Worm (Caenorhabditis elegans) whole organism, young adult: ENCODE results near the gene Y43H11AL.1.

Experiments used
- B0019.2 ChIP-seq: fragments of 200-800 bp; sonication (Bioruptor generic); conservative IDR thresholded peaks from 2 replicates; pipeline ENCODE4 v1.3.6; 2022; ENCODE audit warnings: missing genetic modification reagents, missing genetic modification characterization, missing compliant biosample characterization
- B0261.1 ChIP-seq: sonication (generic microtip); optimal IDR thresholded peaks from 2 replicates; lab custom pipeline; 2016; ENCODE audit warnings: mild to moderate bottlenecking, missing genetic modification characterization, moderate library complexity, missing compliant biosample characterization
- D2030.7 ChIP-seq: fragments of 200-800 bp; sonication (Bioruptor generic); IDR thresholded peaks from 2 replicates; pipeline ENCODE4 v1.3.6; 2022; ENCODE audit warnings: missing genetic modification reagents, missing genetic modification characterization, missing compliant biosample characterization
- F10E7.11 ChIP-seq: sonication (generic microtip); optimal IDR thresholded peaks from 2 replicates; lab custom pipeline; 2017; ENCODE audit warnings: mild to moderate bottlenecking, missing genetic modification characterization, moderate library complexity, missing compliant biosample characterization
- F33H1.4 ChIP-seq: fragments of 200-800 bp; sonication (Bioruptor generic); IDR thresholded peaks from 2 replicates; pipeline ENCODE4 v1.3.6; 2022; ENCODE audit warnings: missing genetic modification reagents, missing genetic modification characterization, missing compliant biosample characterization
- F39B2.1 ChIP-seq: fragments of 200-800 bp; sonication (Bioruptor generic); IDR thresholded peaks from 2 replicates; pipeline ENCODE4 v1.3.6; 2022; ENCODE audit warnings: missing genetic modification reagents, missing genetic modification characterization, missing compliant biosample characterization
- F57A8.1 ChIP-seq: fragments of 200-800 bp; sonication (Bioruptor generic); optimal IDR thresholded peaks from 2 replicates; lab custom pipeline; 2018; ENCODE audit warnings: mild to moderate bottlenecking, missing genetic modification characterization, moderate library complexity, missing compliant biosample characterization
- T26A5.8 ChIP-seq: sonication (generic microtip); optimal IDR thresholded peaks from 2 replicates; lab custom pipeline; 2016; ENCODE audit warnings: missing genetic modification characterization, missing compliant biosample characterization
- Y53F4B.3 ChIP-seq: fragments of 200-800 bp; sonication (Bioruptor generic); IDR thresholded peaks from 2 replicates; pipeline ENCODE4 v1.3.6; 2022; ENCODE audit warnings: missing genetic modification reagents, missing genetic modification characterization, missing compliant biosample characterization
- Y56A3A.18 ChIP-seq: fragments of 200-800 bp; sonication (Bioruptor generic); IDR thresholded peaks from 2 replicates; pipeline ENCODE4 v1.3.6; 2022; ENCODE audit warnings: missing genetic modification reagents, missing genetic modification characterization, missing compliant biosample characterization
- atf-7 ChIP-seq: sonication (generic microtip); optimal IDR thresholded peaks from 2 replicates; lab custom pipeline; 2017; ENCODE audit warnings: mild to moderate bottlenecking, missing genetic modification characterization, missing compliant biosample characterization
- athp-1 ChIP-seq: sonication (generic microtip); optimal IDR thresholded peaks from 2 replicates; lab custom pipeline; 2017; ENCODE audit warnings: mild to moderate bottlenecking, missing genetic modification characterization, missing compliant biosample characterization
- attf-3 ChIP-seq: fragments of 200-800 bp; sonication (Bioruptor generic); conservative IDR thresholded peaks from 2 replicates; pipeline ENCODE4 v1.3.6; 2022; ENCODE audit warnings: missing genetic modification reagents, missing genetic modification characterization, missing compliant biosample characterization
- bed-1 ChIP-seq: fragments of 200-800 bp; sonication (Bioruptor generic); IDR thresholded peaks from 2 replicates; pipeline ENCODE4 v1.3.6; 2022; ENCODE audit warnings: missing genetic modification reagents, missing genetic modification characterization, missing compliant biosample characterization
- bed-2 ChIP-seq: fragments of 200-800 bp; sonication (Bioruptor generic); IDR thresholded peaks from 2 replicates; pipeline ENCODE4 v1.3.6; 2022; ENCODE audit warnings: missing genetic modification reagents, missing genetic modification characterization, missing compliant biosample characterization
- cebp-1 ChIP-seq, 2 experiments: fragments of 200-800 bp in 1 of 2; sonication (Bioruptor generic) in 1 of 2; sonication (generic microtip) in 1 of 2; IDR thresholded peaks in 1 of 2; optimal IDR thresholded peaks in 1 of 2; 2 replicates each; pipeline versions ENCODE4 v1.3.6 to Lab custom; 2017 to 2022; ENCODE audit warnings: missing compliant biosample characterization in 2 of 2, missing genetic modification characterization in 2 of 2, mild to moderate bottlenecking in 1 of 2, missing genetic modification reagents in 1 of 2, moderate library complexity in 1 of 2
- ceh-40 ChIP-seq: fragments of 200-800 bp; sonication (Bioruptor generic); IDR thresholded peaks from 2 replicates; pipeline ENCODE4 v1.3.6; 2022; ENCODE audit warnings: missing genetic modification characterization, missing compliant biosample characterization
- dpl-1 ChIP-seq: fragments of 150-350 bp; optimal IDR thresholded peaks from 2 replicates; lab custom pipeline; 2014; ENCODE audit warnings: missing biosample characterization, missing genetic modification reagents, missing genetic modification characterization
- efl-1 ChIP-seq: fragments of 150-350 bp; optimal IDR thresholded peaks from 2 replicates; lab custom pipeline; 2014; ENCODE audit warnings: missing biosample characterization, missing genetic modification reagents, missing genetic modification characterization
- egl-18 ChIP-seq: fragments of 200-800 bp; sonication (Bioruptor generic); IDR thresholded peaks from 2 replicates; pipeline ENCODE4 v1.3.6; 2022; ENCODE audit warnings: missing genetic modification reagents, missing genetic modification characterization, missing compliant biosample characterization
- gei-17 ChIP-seq: fragments of 200-800 bp; sonication (Bioruptor generic); optimal IDR thresholded peaks from 2 replicates; lab custom pipeline; 2018; ENCODE audit warnings: mild to moderate bottlenecking, missing genetic modification characterization, missing compliant biosample characterization
- hlh-26 ChIP-seq: fragments of 200-800 bp; sonication (Bioruptor generic); conservative IDR thresholded peaks from 2 replicates; pipeline ENCODE4 v1.3.6; 2022; ENCODE audit warnings: missing genetic modification reagents, missing genetic modification characterization, missing compliant biosample characterization
- hsf-1 ChIP-seq: fragments of 200-800 bp; sonication (Bioruptor generic); IDR thresholded peaks from 2 replicates; pipeline ENCODE4 v1.3.6; 2022; ENCODE audit warnings: missing genetic modification reagents, missing genetic modification characterization, missing compliant biosample characterization
- lag-1 ChIP-seq: fragments of 200-800 bp; sonication (Bioruptor generic); IDR thresholded peaks from 2 replicates; pipeline ENCODE4 v1.3.6; 2022; ENCODE audit warnings: missing genetic modification reagents, missing genetic modification characterization, missing compliant biosample characterization
- let-526 ChIP-seq: fragments of 200-800 bp; sonication (Bioruptor generic); IDR thresholded peaks from 2 replicates; pipeline ENCODE4 v1.3.6; 2022; ENCODE audit warnings: missing genetic modification reagents, missing genetic modification characterization, missing compliant biosample characterization
- let-607 ChIP-seq, 2 experiments: fragments of 200-800 bp in 1 of 2; sonication (Bioruptor generic) in 1 of 2; sonication (generic microtip) in 1 of 2; optimal IDR thresholded peaks; 2 replicates each; lab custom pipeline; 2016 to 2018; ENCODE audit warnings: mild to moderate bottlenecking in 2 of 2, missing compliant biosample characterization in 2 of 2, missing genetic modification characterization in 2 of 2, moderate library complexity in 2 of 2, missing genotype in 1 of 2
- lin-26 ChIP-seq: fragments of 200-800 bp; sonication (Bioruptor generic); IDR thresholded peaks from 2 replicates; pipeline ENCODE4 v1.3.6; 2022; ENCODE audit warnings: missing genetic modification reagents, missing genetic modification characterization, missing compliant biosample characterization
- lir-1 ChIP-seq: fragments of 200-800 bp; sonication (Bioruptor generic); conservative IDR thresholded peaks from 2 replicates; pipeline ENCODE4 v1.3.6; 2022; ENCODE audit warnings: missing genetic modification reagents, missing genetic modification characterization, missing compliant biosample characterization
- lsl-1 ChIP-seq: fragments of 200-800 bp; sonication (Bioruptor generic); optimal IDR thresholded peaks from 2 replicates; lab custom pipeline; 2018; ENCODE audit warnings: mild to moderate bottlenecking, missing genetic modification characterization, moderate library complexity, missing compliant biosample characterization
- madf-3 ChIP-seq: fragments of 200-800 bp; sonication (Bioruptor generic); IDR thresholded peaks from 2 replicates; pipeline ENCODE4 v1.3.6; 2022; ENCODE audit warnings: missing genetic modification reagents, missing genetic modification characterization, missing compliant biosample characterization
- madf-6 ChIP-seq: fragments of 200-800 bp; sonication (Bioruptor generic); IDR thresholded peaks from 2 replicates; pipeline ENCODE4 v1.3.6; 2022; ENCODE audit warnings: missing genetic modification reagents, missing genetic modification characterization, missing compliant biosample characterization
- madf-8 ChIP-seq: fragments of 200-800 bp; sonication (Bioruptor generic); conservative IDR thresholded peaks from 2 replicates; pipeline ENCODE4 v1.3.6; 2022; ENCODE audit warnings: missing genetic modification reagents, missing genetic modification characterization, missing compliant biosample characterization
- mes-4 ChIP-seq: sonication (generic microtip); optimal IDR thresholded peaks from 2 replicates; lab custom pipeline; 2016; ENCODE audit warnings: missing genotype, missing genetic modification characterization, missing compliant biosample characterization
- nfyb-1 ChIP-seq: fragments of 200-800 bp; sonication (Bioruptor generic); IDR thresholded peaks from 2 replicates; pipeline ENCODE4 v1.3.6; 2022; ENCODE audit warnings: missing genetic modification reagents, missing genetic modification characterization, missing compliant biosample characterization
- nhr-27 ChIP-seq: fragments of 200-800 bp; sonication (Bioruptor generic); optimal IDR thresholded peaks from 2 replicates; lab custom pipeline; 2018; ENCODE audit warnings: mild to moderate bottlenecking, missing genetic modification characterization, moderate library complexity, missing compliant biosample characterization
- pbrm-1 ChIP-seq: fragments of 200-800 bp; sonication (Bioruptor generic); IDR thresholded peaks from 2 replicates; pipeline ENCODE4 v1.3.6; 2022; ENCODE audit warnings: missing genetic modification reagents, missing genetic modification characterization, missing compliant biosample characterization
- repo-1 ChIP-seq: sonication (generic microtip); optimal IDR thresholded peaks from 2 replicates; lab custom pipeline; 2017; ENCODE audit warnings: mild to moderate bottlenecking, missing genetic modification characterization, missing compliant biosample characterization
- snpc-4 ChIP-seq, 5 experiments: fragments of 150-350 bp in 1 of 5; sonication (generic microtip) in 4 of 5; optimal IDR thresholded peaks; 2 replicates each; lab custom pipeline; 2014 to 2018; ENCODE audit warnings: missing genetic modification characterization in 5 of 5, missing biosample characterization in 3 of 5, antibody characterized with exemption in 2 of 5, mild to moderate bottlenecking in 2 of 5, missing compliant biosample characterization in 2 of 5, missing genotype in 2 of 5, moderate library complexity in 2 of 5, missing genetic modification reagents in 1 of 5
- xnd-1 ChIP-seq: sonication (generic microtip); optimal IDR thresholded peaks from 2 replicates; lab custom pipeline; 2016; ENCODE audit warnings: missing genotype, missing genetic modification reagents, missing genetic modification characterization, missing compliant biosample characterization
- ztf-25 ChIP-seq: fragments of 200-800 bp; sonication (Bioruptor generic); IDR thresholded peaks from 2 replicates; pipeline ENCODE4 v1.3.6; 2022; ENCODE audit warnings: missing genetic modification reagents, missing genetic modification characterization, missing compliant biosample characterization
- ztf-26 ChIP-seq: sonication (generic microtip); optimal IDR thresholded peaks from 2 replicates; lab custom pipeline; 2017; ENCODE audit warnings: missing genetic modification characterization, missing compliant biosample characterization

Y43H11AL.1 gene

DNA sequence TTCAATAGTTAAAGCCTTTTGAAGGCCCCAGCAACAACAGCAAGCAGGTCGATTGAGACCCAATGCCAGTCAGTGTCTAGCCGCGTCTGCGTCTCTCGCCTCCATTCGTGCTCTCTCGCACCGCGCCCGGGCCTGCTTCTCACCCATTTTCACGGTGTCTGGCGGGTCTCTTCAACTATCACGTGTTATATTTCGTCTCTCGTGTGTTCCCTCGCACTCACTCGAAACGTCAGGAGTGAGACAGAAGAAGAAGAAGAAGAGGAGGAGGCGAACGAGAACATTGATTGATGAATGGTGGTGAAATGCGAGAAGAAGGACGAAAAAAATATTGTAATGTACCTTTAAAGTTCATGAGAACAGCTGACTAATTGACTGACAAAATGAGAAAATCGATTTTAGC is 11.3 kb downstream of the Y43H11AL.1 start (continued):
- TF ChIP-seq lir-1 (GFP tag; lab: Robert Waterston, UW) (0 out of 2 replicates have a peak, but pooled peaks have one; percentile 39), F57A8.1 (GFP tag; lab: Kevin White, UChicago) (no peak), ceh-40 (no peak), bed-2 (GFP tag; lab: Robert Waterston, UW) (no peak), let-526 (GFP tag; lab: Robert Waterston, UW) (peak; percentile 66), B0261.1 (no peak), Y53F4B.3 (GFP tag; lab: Robert Waterston, UW) (no peak), athp-1 (tag; lab: Kevin White, UChicago) (no peak), ztf-25 (GFP tag; lab: Robert Waterston, UW) (no peak), let-607 (tag; optimal IDR thresholded peaks at IDR 0.05; lab: Kevin White, UChicago) (peak in 1 of 2 experiments; percentile 32), efl-1 (GFP tag; lab: Kevin White, UChicago) (no peak), repo-1 (peak; percentile 41), cebp-1 (GFP tag; IDR thresholded peaks at IDR 0.05; lab: Robert Waterston, UW) (peak; percentile 39; the same call in 1 of the 2 replicates), cebp-1 (tag; optimal IDR thresholded peaks at IDR 0.05; lab: Kevin White, UChicago) (peak; percentile 84), bed-1 (GFP tag; lab: Robert Waterston, UW) (no peak), lag-1 (GFP tag; lab: Robert Waterston, UW) (no peak), nfyb-1 (peak; percentile 65; the same call in 1 of the 2 replicates), F39B2.1 (GFP tag; lab: Robert Waterston, UW) (no peak), F10E7.11 (tag; lab: Kevin White, UChicago) (no peak)

DNA sequence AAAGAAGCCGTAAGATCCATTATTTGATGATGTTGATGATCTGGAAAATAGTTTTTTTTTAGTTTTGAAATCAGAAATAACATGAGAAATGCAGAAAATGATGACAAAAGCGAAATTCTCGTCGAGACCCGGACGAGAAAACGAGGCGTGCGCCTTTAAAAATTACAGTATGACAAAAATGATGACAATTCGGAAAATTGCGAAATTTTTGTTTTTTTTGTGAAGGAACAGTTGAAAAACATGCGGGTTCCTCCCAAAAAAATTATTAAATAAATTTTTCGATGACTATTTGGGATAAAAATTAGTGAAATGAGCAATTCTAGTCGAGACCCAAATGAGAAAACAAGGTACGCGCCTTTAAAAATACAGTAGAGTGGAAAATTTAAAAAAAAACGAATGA is 11.9 kb downstream of the Y43H11AL.1 start, which contains the start of gene ubxn-3:
Gene ubxn-3, minus strand, starts transcription at position 66 of the 400 bp plus-strand sequence.
- peak; percentile 45 for TF ChIP-seq madf-8 (GFP tag; lab: Robert Waterston, UW)
- no peak for TF ChIP-seq let-607 (tag; optimal IDR thresholded peaks at IDR 0.05; lab: Kevin White, UChicago)
- TF ChIP-seq madf-3 (GFP tag; lab: Robert Waterston, UW), result no peak
- TF ChIP-seq xnd-1 (tag; lab: Kevin White, UChicago), result peak; percentile 80
- TF ChIP-seq efl-1 (GFP tag; lab: Kevin White, UChicago), result no peak
- TF ChIP-seq egl-18 (GFP tag; lab: Robert Waterston, UW), result no peak
- no peak for TF ChIP-seq lin-26 (GFP tag; lab: Robert Waterston, UW)
- no peak for TF ChIP-seq T26A5.8 (tag; lab: Kevin White, UChicago)
- no peak for TF ChIP-seq mes-4 (tag; lab: Kevin White, UChicago)
- TF ChIP-seq F33H1.4 (GFP tag; lab: Robert Waterston, UW), result peak; percentile 75
- no peak for TF ChIP-seq attf-3 (GFP tag; lab: Robert Waterston, UW)
- TF ChIP-seq Y56A3A.18 (GFP tag; lab: Robert Waterston, UW), result no peak
- TF ChIP-seq D2030.7 (GFP tag; lab: Robert Waterston, UW), result peak; percentile 13; the same call in 1 of the 2 replicates
- TF ChIP-seq B0019.2 (GFP tag; lab: Robert Waterston, UW), result no peak
- no peak for TF ChIP-seq ztf-25 (GFP tag; lab: Robert Waterston, UW)
- peak; percentile 90 for TF ChIP-seq lsl-1 (GFP tag; lab: Kevin White, UChicago)
- TF ChIP-seq atf-7 (tag; lab: Kevin White, UChicago), result no peak
- peak; percentile 47; the same call in 1 of the 2 replicates for TF ChIP-seq madf-6 (GFP tag; lab: Robert Waterston, UW)
- no peak for TF ChIP-seq snpc-4 (GFP tag; optimal IDR thresholded peaks at IDR 0.05; lab: Kevin White, UChicago)
- no peak for TF ChIP-seq snpc-4 (tag; optimal IDR thresholded peaks at IDR 0.05; lab: Kevin White, UChicago)
- TF ChIP-seq dpl-1 (GFP tag; lab: Kevin White, UChicago), result no peak
- TF ChIP-seq ztf-26, result no peak
- no peak for TF ChIP-seq hlh-26 (GFP tag; lab: Robert Waterston, UW)
- no peak for TF ChIP-seq cebp-1 (GFP tag; IDR thresholded peaks at IDR 0.05; lab: Robert Waterston, UW)
- peak; percentile 35 for TF ChIP-seq cebp-1 (tag; optimal IDR thresholded peaks at IDR 0.05; lab: Kevin White, UChicago)
- no peak for TF ChIP-seq nhr-27 (tag; lab: Kevin White, UChicago)
- no peak for TF ChIP-seq pbrm-1 (GFP tag; lab: Robert Waterston, UW)
- no peak for TF ChIP-seq hsf-1 (GFP tag; lab: Robert Waterston, UW)
- no peak for TF ChIP-seq athp-1 (tag; lab: Kevin White, UChicago)
- no peak for TF ChIP-seq gei-17 (GFP tag; lab: Kevin White, UChicago)
- TF ChIP-seq F39B2.1 (GFP tag; lab: Robert Waterston, UW), result no peak
